Fruit fly (Drosophila melanogaster) whole organism, embryonic: Measurements from ENCODE around the gene Lipt2.
A peak's percentile ranks its signal among the peaks of the same experiment; 100 is the strongest.

Experiments
- Asciz ChIP-seq: fragments of 200-800 bp; sonication (Bioruptor generic); optimal IDR thresholded peaks from 2 replicates; lab custom pipeline; 2017; ENCODE audit warnings: missing biosample characterization, mild to moderate bottlenecking, missing genetic modification characterization, missing genetic modification reagents
- BEAF-32 ChIP-seq: fragments of 200-800 bp; sonication (Bioruptor generic); optimal IDR thresholded peaks from 3 replicates; lab custom pipeline; 2017; ENCODE audit warnings: missing biosample characterization, missing genetic modification characterization, mild to moderate bottlenecking, moderate library complexity, missing genetic modification reagents
- CG10654 ChIP-seq: fragments of 200-800 bp; sonication (Bioruptor generic); optimal IDR thresholded peaks from 2 replicates; lab custom pipeline; 2016; ENCODE audit warnings: missing biosample characterization, missing genetic modification characterization
- CG10979 ChIP-seq: fragments of 200-800 bp; sonication (Bioruptor generic); optimal IDR thresholded peaks from 2 replicates; lab custom pipeline; 2018; ENCODE audit warnings: missing biosample characterization, mild to moderate bottlenecking, missing genetic modification characterization, moderate library complexity
- CG11695 ChIP-seq: fragments of 200-800 bp; sonication (Bioruptor generic); IDR thresholded peaks from 3 replicates; pipeline ENCODE4 v1.3.6; 2022; ENCODE audit warnings: missing biosample characterization, missing genetic modification characterization
- CG12071 ChIP-seq: fragments of 200-800 bp; sonication (Bioruptor generic); optimal IDR thresholded peaks from 3 replicates; lab custom pipeline; 2018; ENCODE audit warnings: missing biosample characterization, mild to moderate bottlenecking, missing genetic modification characterization
- CG1233 ChIP-seq: fragments of 200-800 bp; sonication (Bioruptor generic); optimal IDR thresholded peaks from 4 replicates; lab custom pipeline; 2018; ENCODE audit warnings: missing biosample characterization, mild to moderate bottlenecking, missing genetic modification characterization
- CG14710 ChIP-seq: fragments of 200-800 bp; sonication (Bioruptor generic); optimal IDR thresholded peaks from 3 replicates; lab custom pipeline; 2019; ENCODE audit warnings: missing biosample characterization, mild to moderate bottlenecking, missing genetic modification characterization, moderate library complexity
- CG15514 ChIP-seq: fragments of 200-800 bp; sonication (Bioruptor generic); optimal IDR thresholded peaks from 3 replicates; lab custom pipeline; 2017; ENCODE audit warnings: missing biosample characterization, missing genetic modification characterization, mild to moderate bottlenecking, moderate library complexity, missing genetic modification reagents
- CG17568 ChIP-seq: fragments of 200-800 bp; sonication (Bioruptor generic); optimal IDR thresholded peaks from 2 replicates; lab custom pipeline; 2018; ENCODE audit warnings: missing biosample characterization, mild to moderate bottlenecking, missing genetic modification characterization, moderate library complexity
- CG18599 ChIP-seq: fragments of 200-800 bp; sonication (Bioruptor generic); optimal IDR thresholded peaks from 3 replicates; lab custom pipeline; 2017; ENCODE audit warnings: missing biosample characterization, missing genetic modification characterization, mild to moderate bottlenecking, moderate library complexity, missing genetic modification reagents
- CG18764 ChIP-seq: fragments of 200-800 bp; sonication (Bioruptor generic); optimal IDR thresholded peaks from 3 replicates; lab custom pipeline; 2016; ENCODE audit warnings: missing biosample characterization, missing genetic modification characterization
- CG34376 ChIP-seq: fragments of 200-800 bp; sonication (Bioruptor generic); optimal IDR thresholded peaks from 2 replicates; lab custom pipeline; 2018; ENCODE audit warnings: missing biosample characterization, mild to moderate bottlenecking, missing genetic modification characterization
- CG4328 ChIP-seq: fragments of 200-800 bp; sonication (Bioruptor generic); optimal IDR thresholded peaks from 3 replicates; lab custom pipeline; 2017; ENCODE audit warnings: missing biosample characterization, missing genetic modification reagents, missing genetic modification characterization
- CG4707 ChIP-seq: fragments of 200-800 bp; sonication (Bioruptor generic); optimal IDR thresholded peaks from 2 replicates; lab custom pipeline; 2018; ENCODE audit warnings: missing biosample characterization, mild to moderate bottlenecking, missing genetic modification characterization, moderate library complexity
- CG5245 ChIP-seq: fragments of 200-800 bp; sonication (Bioruptor generic); optimal IDR thresholded peaks from 3 replicates; lab custom pipeline; 2016; ENCODE audit warnings: missing biosample characterization, missing genetic modification characterization
- CG6791 ChIP-seq: fragments of 200-800 bp; sonication (Bioruptor generic); IDR thresholded peaks from 3 replicates; pipeline ENCODE4 v1.3.6; 2022; ENCODE audit warnings: missing biosample characterization, missing genetic modification characterization; ENCODE audit not compliant: partially characterized antibody
- CG7839 ChIP-seq: fragments of 200-800 bp; sonication (Bioruptor generic); optimal IDR thresholded peaks from 3 replicates; lab custom pipeline; 2018; ENCODE audit warnings: missing biosample characterization, mild to moderate bottlenecking, missing genetic modification characterization, moderate library complexity
- CG7963 ChIP-seq: fragments of 200-800 bp; sonication (Bioruptor generic); IDR thresholded peaks from 3 replicates; pipeline ENCODE4 v1.3.6; 2022; ENCODE audit warnings: missing biosample characterization, missing genetic modification characterization; ENCODE audit not compliant: partially characterized antibody
- CG9437 ChIP-seq: fragments of 200-800 bp; sonication (Bioruptor generic); optimal IDR thresholded peaks from 2 replicates; lab custom pipeline; 2018; ENCODE audit warnings: missing biosample characterization, mild to moderate bottlenecking, missing genetic modification characterization
- CG9932 ChIP-seq: fragments of 200-800 bp; sonication (Bioruptor generic); IDR thresholded peaks from 2 replicates; pipeline ENCODE4 v1.3.6; 2022; ENCODE audit warnings: missing biosample characterization, missing genetic modification characterization
- CTCF ChIP-seq: fragments of 200-800 bp; sonication (Bioruptor generic); optimal IDR thresholded peaks from 2 replicates; lab custom pipeline; 2017; ENCODE audit warnings: missing biosample characterization, mild to moderate bottlenecking, missing genetic modification characterization, moderate library complexity
- Chrac-16 ChIP-seq: fragments of 200-800 bp; sonication (Bioruptor generic); optimal IDR thresholded peaks from 3 replicates; lab custom pipeline; 2016; ENCODE audit warnings: missing biosample characterization, missing genetic modification characterization
- Drgx ChIP-seq: fragments of 200-800 bp; sonication (Bioruptor generic); IDR thresholded peaks from 2 replicates; pipeline ENCODE4 v1.3.6; 2022; ENCODE audit warnings: missing biosample characterization, missing genetic modification characterization
- Eip74EF ChIP-seq, 2 experiments: fragments of 200-800 bp in 1 of 2; fragments of >200 bp in 1 of 2; sonication (Bioruptor generic) in 1 of 2; optimal IDR thresholded peaks; 2 replicates each; lab custom pipeline; 2017 to 2019; ENCODE audit warnings: missing biosample characterization in 2 of 2, missing genetic modification characterization in 2 of 2, mild to moderate bottlenecking in 1 of 2, moderate library complexity in 1 of 2
- Elba2 ChIP-seq: fragments of 200-800 bp; sonication (Bioruptor generic); optimal IDR thresholded peaks from 3 replicates; lab custom pipeline; 2016; ENCODE audit warnings: missing biosample characterization, missing genetic modification characterization
- Fer3 ChIP-seq: fragments of 200-800 bp; sonication (Bioruptor generic); optimal IDR thresholded peaks from 2 replicates; lab custom pipeline; 2018; ENCODE audit warnings: missing biosample characterization, mild to moderate bottlenecking, missing genetic modification characterization, moderate library complexity
- GATAe ChIP-seq: fragments of 200-800 bp; sonication (Bioruptor generic); conservative IDR thresholded peaks from 2 replicates; pipeline ENCODE4 v1.3.6; 2022; ENCODE audit warnings: missing biosample characterization, missing genetic modification characterization
- HLHmδ ChIP-seq: fragments of 200-800 bp; sonication (Bioruptor generic); optimal IDR thresholded peaks from 2 replicates; lab custom pipeline; 2018; ENCODE audit warnings: missing biosample characterization, mild to moderate bottlenecking, missing genetic modification characterization, moderate library complexity
- Lim3 ChIP-seq: fragments of 200-800 bp; sonication (Bioruptor generic); IDR thresholded peaks from 2 replicates; pipeline ENCODE4 v1.3.6; 2022; ENCODE audit warnings: missing biosample characterization, missing genetic modification characterization
- Myb ChIP-seq: fragments of 200-800 bp; sonication (Bioruptor generic); optimal IDR thresholded peaks from 2 replicates; lab custom pipeline; 2016; ENCODE audit warnings: missing biosample characterization, missing genetic modification characterization
- Nf-YA ChIP-seq: fragments of 200-800 bp; sonication (Bioruptor generic); IDR thresholded peaks from 2 replicates; pipeline ENCODE4 v1.3.6; 2022; ENCODE audit warnings: missing biosample characterization, missing genetic modification characterization
- Pdp1 ChIP-seq, 2 experiments: fragments of 200-800 bp; sonication (Bioruptor generic); optimal IDR thresholded peaks; 3 replicates each; lab custom pipeline; 2016; ENCODE audit warnings: missing biosample characterization in 2 of 2, missing genetic modification characterization in 2 of 2, mild to moderate bottlenecking in 1 of 2, moderate library complexity in 1 of 2
- btn ChIP-seq: fragments of 200-800 bp; sonication (Bioruptor generic); optimal IDR thresholded peaks from 2 replicates; lab custom pipeline; 2016; ENCODE audit warnings: missing biosample characterization, missing genetic modification characterization
- chm ChIP-seq: fragments of 200-800 bp; sonication (Bioruptor generic); IDR thresholded peaks from 2 replicates; pipeline ENCODE4 v1.3.6; 2022; ENCODE audit warnings: missing biosample characterization, missing genetic modification characterization
- crol ChIP-seq: fragments of 200-800 bp; sonication (Bioruptor generic); IDR thresholded peaks from 2 replicates; pipeline ENCODE4 v1.3.6; 2022; ENCODE audit warnings: missing biosample characterization, missing genetic modification characterization
- esg ChIP-seq: fragments of 200-800 bp; sonication (Bioruptor generic); conservative IDR thresholded peaks from 2 replicates; pipeline ENCODE4 v1.3.6; 2022; ENCODE audit warnings: missing biosample characterization, missing genetic modification characterization
- fd102C ChIP-seq: fragments of 200-800 bp; sonication (Bioruptor generic); optimal IDR thresholded peaks from 2 replicates; lab custom pipeline; 2018; ENCODE audit warnings: missing biosample characterization, mild to moderate bottlenecking, missing genetic modification characterization, moderate library complexity
- knrl ChIP-seq: fragments of 200-800 bp; sonication (Bioruptor generic); IDR thresholded peaks from 3 replicates; pipeline ENCODE4 v1.3.6; 2022; ENCODE audit warnings: missing biosample characterization, missing genetic modification characterization; ENCODE audit not compliant: partially characterized antibody
- nau ChIP-seq: fragments of 200-800 bp; sonication (Bioruptor generic); optimal IDR thresholded peaks from 3 replicates; lab custom pipeline; 2017; ENCODE audit warnings: missing biosample characterization, mild to moderate bottlenecking, missing genetic modification characterization, missing genetic modification reagents
- pho ChIP-seq: fragments of 200-800 bp; sonication (Bioruptor generic); optimal IDR thresholded peaks from 2 replicates; lab custom pipeline; 2016; ENCODE audit warnings: missing biosample characterization, missing genetic modification characterization
- phol ChIP-seq: fragments of 200-800 bp; sonication (Bioruptor generic); optimal IDR thresholded peaks from 3 replicates; lab custom pipeline; 2018; ENCODE audit warnings: missing biosample characterization, mild to moderate bottlenecking, missing genetic modification characterization, moderate library complexity
- sc ChIP-seq, 3 experiments: fragments of >200 bp in 2 of 3; fragments of 200-800 bp in 1 of 3; sonication (Bioruptor generic) in 1 of 3; optimal IDR thresholded peaks; 2 replicates in 2 of 3; 3 replicates in 1 of 3; lab custom pipeline; 2017; ENCODE audit warnings: mild to moderate bottlenecking in 1 of 3, missing biosample characterization in 1 of 3, missing genetic modification characterization in 1 of 3, missing genetic modification reagents in 1 of 3
- shn ChIP-seq: fragments of 200-800 bp; sonication (Bioruptor generic); optimal IDR thresholded peaks from 3 replicates; lab custom pipeline; 2016; ENCODE audit warnings: missing biosample characterization, missing genetic modification characterization
- sim ChIP-seq: fragments of 200-800 bp; sonication (Bioruptor generic); IDR thresholded peaks from 2 replicates; pipeline ENCODE4 v1.3.6; 2022; ENCODE audit warnings: missing biosample characterization, missing genetic modification characterization
- twi ChIP-seq: fragments of 200-800 bp; optimal IDR thresholded peaks from 2 replicates; lab custom pipeline; 2019; ENCODE audit warnings: missing biosample characterization, mild to moderate bottlenecking, missing genetic modification characterization, moderate library complexity
- yki ChIP-seq: fragments of >200 bp; optimal IDR thresholded peaks from 3 replicates; lab custom pipeline; 2018

Lipt2 gene

DNA sequence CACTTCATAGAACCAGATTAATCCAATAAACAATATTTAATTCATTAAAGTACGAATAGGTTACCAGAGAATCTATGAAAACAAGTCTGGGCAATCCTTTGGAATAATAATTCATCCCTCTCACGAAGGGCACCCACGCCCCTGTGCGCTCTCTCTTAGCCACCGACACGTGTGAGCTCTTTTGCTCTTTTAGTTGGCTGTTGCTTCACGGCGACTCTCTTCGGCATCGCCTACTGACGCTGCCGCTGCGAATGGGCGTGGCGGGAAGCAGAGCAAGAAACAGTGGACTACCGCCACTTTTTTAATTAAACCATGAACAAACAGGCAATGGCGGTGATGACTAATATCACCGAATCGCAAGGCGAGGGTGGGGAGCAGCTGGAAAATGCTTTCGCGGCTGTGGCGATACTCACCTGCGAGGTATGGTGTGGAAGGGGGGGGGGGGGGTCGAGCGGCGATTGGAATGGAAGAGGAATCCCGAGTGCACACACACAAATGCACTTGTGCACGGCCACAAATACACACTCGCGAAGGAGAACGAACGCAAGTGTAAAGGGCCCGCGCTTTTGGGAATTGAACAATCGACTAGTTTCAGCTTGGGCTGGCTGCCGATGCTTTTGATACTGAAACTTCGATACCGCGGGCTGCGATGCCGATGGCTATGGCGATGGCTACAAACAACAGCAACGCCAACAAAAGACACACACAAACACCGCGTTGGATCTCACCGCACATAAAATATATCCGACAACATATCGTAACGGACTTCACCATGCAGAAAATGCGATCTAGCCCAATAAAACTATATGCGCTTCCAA lies 41.3 kb upstream of the Lipt2 start (continued):
- TF ChIP-seq Pdp1 (GFP tag; optimal IDR thresholded peaks at IDR 0.05; lab: Kevin White, UChicago), result peak; percentile 83 to 87
- no peak for TF ChIP-seq sc (optimal IDR thresholded peaks at IDR 0.05; lab: Kevin White, UChicago)
- peak; percentile 60 for TF ChIP-seq sc (GFP tag; optimal IDR thresholded peaks at IDR 0.05; lab: Kevin White, UChicago)
- peak; percentile 64 for TF ChIP-seq CG1233 (GFP tag; lab: Kevin White, UChicago)
- TF ChIP-seq CG7839 (tag; lab: Kevin White, UChicago), result peak; percentile 87
- TF ChIP-seq CG10979 (tag; lab: Kevin White, UChicago), result peak; percentile 78
- peak; percentile 66 for TF ChIP-seq CG4707 (GFP tag; lab: Kevin White, UChicago)
- peak; percentile 71 for TF ChIP-seq shn
- TF ChIP-seq esg (GFP tag; lab: Robert Waterston, UW), result peak; percentile 66
- 0 out of 2 replicates have a peak, but pooled peaks have one; percentile 42 for TF ChIP-seq GATAe (GFP tag; lab: Robert Waterston, UW)
- TF ChIP-seq btn (GFP tag; lab: Kevin White, UChicago), result peak; percentile 70
- TF ChIP-seq Fer3 (tag; lab: Kevin White, UChicago), result peak; percentile 82
- TF ChIP-seq CG15514, result peak; percentile 77
- TF ChIP-seq crol (GFP tag; lab: Robert Waterston, UW), result peak; percentile 97
- no peak for TF ChIP-seq BEAF-32 (GFP tag; lab: Kevin White, UChicago)
- peak; percentile 91 for TF ChIP-seq CG18599 (GFP tag; lab: Kevin White, UChicago)
- peak in 1 of 2 experiments; percentile 56 for TF ChIP-seq Eip74EF (GFP tag; optimal IDR thresholded peaks at IDR 0.05; lab: Kevin White, UChicago)
- TF ChIP-seq CTCF, result peak; percentile 8
- TF ChIP-seq pho (GFP tag; lab: Kevin White, UChicago), result peak; percentile 86
- peak; percentile 30 for TF ChIP-seq HLHmδ (GFP tag; lab: Kevin White, UChicago)
- 0 out of 3 replicates have a peak, but pooled peaks have one; percentile 35 for TF ChIP-seq CG6791 (GFP tag; lab: Robert Waterston, UW)
- peak; percentile 88 for TF ChIP-seq Chrac-16
- peak; percentile 81 for TF ChIP-seq Drgx (GFP tag; lab: Robert Waterston, UW)
- peak; percentile 72 for TF ChIP-seq Myb (GFP tag; lab: Kevin White, UChicago)
- peak; percentile 89 for TF ChIP-seq CG11695 (GFP tag; lab: Robert Waterston, UW)
- peak; percentile 60 for TF ChIP-seq CG14710 (tag; lab: Kevin White, UChicago)
- peak; percentile 86 for TF ChIP-seq Asciz (GFP tag; lab: Kevin White, UChicago)
- TF ChIP-seq Elba2, result no peak
- no peak for TF ChIP-seq fd102C (GFP tag; lab: Kevin White, UChicago)
- TF ChIP-seq Nf-YA, result peak; percentile 82
- TF ChIP-seq CG17568, result peak; percentile 88
- TF ChIP-seq yki, result peak; percentile 68
- peak; percentile 73 for TF ChIP-seq phol (tag; lab: Kevin White, UChicago)
- peak; percentile 88 for TF ChIP-seq CG9932 (GFP tag; lab: Robert Waterston, UW)
- TF ChIP-seq chm (GFP tag; lab: Robert Waterston, UW), result peak; percentile 97
- TF ChIP-seq CG9437 (GFP tag; lab: Kevin White, UChicago), result peak; percentile 70
- TF ChIP-seq CG7963 (GFP tag; lab: Robert Waterston, UW), result no peak
- TF ChIP-seq twi (tag; lab: Kevin White, UChicago), result no peak
- TF ChIP-seq CG4328 (GFP tag; lab: Kevin White, UChicago), result peak; percentile 48
- TF ChIP-seq CG10654 (GFP tag; lab: Kevin White, UChicago), result peak; percentile 82
- 0 out of 2 replicates have a peak, but pooled peaks have one; percentile 52 for TF ChIP-seq sim (GFP tag; lab: Robert Waterston, UW)
- TF ChIP-seq CG34376 (GFP tag; lab: Kevin White, UChicago), result peak; percentile 39
- TF ChIP-seq CG18764 (GFP tag; lab: Kevin White, UChicago), result peak; percentile 70
- TF ChIP-seq knrl (GFP tag; lab: Robert Waterston, UW), result 0 out of 3 replicates have a peak, but pooled peaks have one; percentile 27
- TF ChIP-seq Lim3, result 0 out of 2 replicates have a peak, but pooled peaks have one; percentile 12
- TF ChIP-seq CG12071 (GFP tag; lab: Kevin White, UChicago), result peak; percentile 89
- peak; percentile 86 for TF ChIP-seq CG5245
- peak; percentile 84 for TF ChIP-seq nau
